Fruit fly (Drosophila melanogaster) whole organism, wandering third instar larva: ENCODE measurements around the gene Tsp68C.

Experiments
- Abd-B ChIP-seq: fragments of >200 bp; optimal IDR thresholded peaks from 2 replicates; lab custom pipeline; 2017; ENCODE audit warnings: missing biosample characterization, missing genetic modification characterization
- CG32264 ChIP-seq: fragments of 200-800 bp; sonication (Bioruptor generic); optimal IDR thresholded peaks from 2 replicates; lab custom pipeline; 2016; ENCODE audit warnings: missing biosample characterization, missing genetic modification characterization
- CG9705 ChIP-seq: fragments of 200-800 bp; sonication (Bioruptor generic); optimal IDR thresholded peaks from 2 replicates; lab custom pipeline; 2018; ENCODE audit warnings: missing biosample characterization, mild to moderate bottlenecking, missing genetic modification characterization
- CrebA ChIP-seq: fragments of 200-800 bp; sonication (Bioruptor generic); optimal IDR thresholded peaks from 2 replicates; lab custom pipeline; 2016; ENCODE audit warnings: missing biosample characterization, mild to moderate bottlenecking, missing genetic modification characterization, borderline replicate concordance
- Dif ChIP-seq: fragments of 200-275, 200-300 bp; sonication (Bioruptor generic); optimal IDR thresholded peaks from 2 replicates; lab custom pipeline; 2018; ENCODE audit warnings: missing biosample characterization, missing genetic modification characterization; ENCODE audit not compliant: partially characterized antibody
- GATAd ChIP-seq: sonication (Bioruptor generic); optimal IDR thresholded peaks from 2 replicates; lab custom pipeline; 2016; ENCODE audit warnings: missing biosample characterization, missing genetic modification characterization
- HLH106 ChIP-seq: fragments of 200-800 bp; optimal IDR thresholded peaks from 3 replicates; lab custom pipeline; 2019; ENCODE audit warnings: missing biosample characterization, mild to moderate bottlenecking, missing genetic modification characterization, moderate library complexity
- Hnf4 ChIP-seq: fragments of 200-800 bp; sonication (Bioruptor generic); optimal IDR thresholded peaks from 2 replicates; lab custom pipeline; 2016; ENCODE audit warnings: missing biosample characterization, mild to moderate bottlenecking, missing genetic modification characterization
- Hr78 ChIP-seq: fragments of >200 bp; optimal IDR thresholded peaks from 2 replicates; lab custom pipeline; 2017; ENCODE audit warnings: missing biosample characterization, missing genetic modification characterization
- Hr83 ChIP-seq: fragments of 200-300 bp; sonication (Bioruptor generic); optimal IDR thresholded peaks from 2 replicates; lab custom pipeline; 2016; ENCODE audit warnings: missing biosample characterization, mild to moderate bottlenecking, missing genetic modification characterization, moderate library complexity; ENCODE audit not compliant: poor library complexity, severe bottlenecking
- Jra ChIP-seq: sonication (Bioruptor generic); optimal IDR thresholded peaks from 2 replicates; lab custom pipeline; 2016; ENCODE audit warnings: missing biosample characterization, missing genetic modification characterization
- Mio ChIP-seq: sonication (Bioruptor generic); optimal IDR thresholded peaks from 2 replicates; lab custom pipeline; 2016; ENCODE audit warnings: missing biosample characterization, missing genetic modification characterization
- Myc ChIP-seq: fragments of >200 bp; optimal IDR thresholded peaks from 2 replicates; lab custom pipeline; 2017
- N ChIP-seq: fragments of >200 bp; optimal IDR thresholded peaks from 2 replicates; lab custom pipeline; 2018; ENCODE audit warnings: missing biosample characterization, missing external identifiers, missing genetic modification characterization
- OdsH ChIP-seq: fragments of 200-800 bp; sonication (Bioruptor generic); optimal IDR thresholded peaks from 2 replicates; lab custom pipeline; 2016; ENCODE audit warnings: missing biosample characterization, mild to moderate bottlenecking, missing genetic modification characterization
- Rel ChIP-seq, 2 experiments: fragments of 200-800 bp; sonication (Bioruptor generic) in 1 of 2; optimal IDR thresholded peaks; 2 replicates in 1 of 2; 3 replicates in 1 of 2; lab custom pipeline; 2016 to 2019; ENCODE audit warnings: mild to moderate bottlenecking in 2 of 2, missing biosample characterization in 2 of 2, missing genetic modification characterization in 2 of 2, moderate library complexity in 1 of 2
- Sp1 ChIP-seq: fragments of 200-800 bp; sonication (Bioruptor generic); optimal IDR thresholded peaks from 3 replicates; lab custom pipeline; 2019; ENCODE audit warnings: missing biosample characterization, mild to moderate bottlenecking, missing genetic modification characterization, moderate library complexity
- br ChIP-seq: fragments of 200-800 bp; sonication (Bioruptor generic); optimal IDR thresholded peaks from 2 replicates; lab custom pipeline; 2016; ENCODE audit warnings: missing biosample characterization, missing genetic modification characterization
- dl ChIP-seq, 2 experiments: fragments of 175-275, 200-275 bp in 1 of 2; fragments of 200-275 bp in 1 of 2; sonication (Bioruptor generic); optimal IDR thresholded peaks; lab custom pipeline; 2018; ENCODE audit warnings: mild to moderate bottlenecking in 2 of 2, missing biosample characterization in 2 of 2, missing genetic modification characterization in 2 of 2, moderate library complexity in 2 of 2; ENCODE audit not compliant: partially characterized antibody in 2 of 2, insufficient read depth in 1 of 2
- dmrt93B ChIP-seq: fragments of 200-800 bp; sonication (Bioruptor generic); optimal IDR thresholded peaks from 2 replicates; lab custom pipeline; 2018; ENCODE audit warnings: missing biosample characterization, mild to moderate bottlenecking, missing genetic modification characterization
- dsf ChIP-seq: sonication (Bioruptor generic); optimal IDR thresholded peaks from 2 replicates; lab custom pipeline; 2016; ENCODE audit warnings: missing biosample characterization, missing genetic modification characterization, borderline replicate concordance
- ey ChIP-seq: fragments of 200-800 bp; sonication (Bioruptor generic); optimal IDR thresholded peaks from 2 replicates; lab custom pipeline; 2016; ENCODE audit warnings: missing biosample characterization, missing genetic modification characterization
- foxo ChIP-seq, 2 experiments: fragments of 200-800 bp; sonication (Bioruptor generic); optimal IDR thresholded peaks; 2 replicates in 1 of 2; 3 replicates in 1 of 2; lab custom pipeline; 2016 to 2017; ENCODE audit warnings: missing biosample characterization in 2 of 2, missing genetic modification characterization in 2 of 2
- fru ChIP-seq: fragments of 200-800 bp; sonication (Bioruptor generic); optimal IDR thresholded peaks from 3 replicates; lab custom pipeline; 2016; ENCODE audit warnings: missing biosample characterization, mild to moderate bottlenecking, missing genetic modification characterization
- h ChIP-seq: fragments of 200-800 bp; sonication (Bioruptor generic); optimal IDR thresholded peaks from 3 replicates; lab custom pipeline; 2016; ENCODE audit warnings: missing biosample characterization, mild to moderate bottlenecking, missing genetic modification characterization
- jim ChIP-seq: fragments of 175-275, 200-325 bp; sonication (Bioruptor generic); optimal IDR thresholded peaks from 2 replicates; lab custom pipeline; 2016; ENCODE audit warnings: missing biosample characterization, mild to moderate bottlenecking, missing genetic modification characterization
- lola ChIP-seq: fragments of >200 bp; optimal IDR thresholded peaks from 2 replicates; lab custom pipeline; 2017; ENCODE audit warnings: missing biosample characterization, missing genetic modification characterization
- pan ChIP-seq: fragments of >200 bp; optimal IDR thresholded peaks from 2 replicates; lab custom pipeline; 2017
- rgr ChIP-seq: fragments of 200-800 bp; sonication (Bioruptor generic); optimal IDR thresholded peaks from 3 replicates; lab custom pipeline; 2016; ENCODE audit warnings: missing biosample characterization, mild to moderate bottlenecking, missing genetic modification characterization
- sage ChIP-seq: fragments of 200-800 bp; sonication (Bioruptor generic); optimal IDR thresholded peaks from 2 replicates; lab custom pipeline; 2016; ENCODE audit warnings: missing biosample characterization, mild to moderate bottlenecking, missing genetic modification characterization
- sv ChIP-seq: fragments of 200-800 bp; sonication (Bioruptor generic); optimal IDR thresholded peaks from 3 replicates; lab custom pipeline; 2016; ENCODE audit warnings: missing biosample characterization, missing genetic modification characterization
- usp ChIP-seq: fragments of >200 bp; optimal IDR thresholded peaks from 2 replicates; lab custom pipeline; 2017; ENCODE audit warnings: missing biosample characterization, missing genetic modification characterization
- woc ChIP-seq: sonication (Bioruptor generic); optimal IDR thresholded peaks from 2 replicates; lab custom pipeline; 2016; ENCODE audit warnings: missing biosample characterization, mild to moderate bottlenecking, missing genetic modification characterization

Gene Tsp68C

dm6 chr3L:13863365-13863775 is 19.9 kb downstream of the Tsp68C start:
- TF ChIP-seq dl (GFP tag; optimal IDR thresholded peaks at IDR 0.05; lab: Kevin White, UChicago; ENCODE audit: insufficient read depth in 1 of 2, partially characterized antibody in 2 of 2) (no peak), Jra (GFP tag; lab: Kevin White, UChicago) (no peak), N (GFP tag; lab: Kevin White, UChicago) (no peak), Mio (GFP tag; lab: Kevin White, UChicago) (no peak), Dif (GFP tag; lab: Kevin White, UChicago) (no peak), CG9705 (GFP tag; lab: Kevin White, UChicago) (no peak), Abd-B (GFP tag; lab: Kevin White, UChicago) (no peak)
- TF ChIP-seq, all 38 proteins: peak for 0

- TF ChIP-seq Rel (GFP tag; optimal IDR thresholded peaks at IDR 0.05; lab: Kevin White, UChicago) (no peak), Rel (tag; optimal IDR thresholded peaks at IDR 0.05; lab: Kevin White, UChicago) (peak; percentile 52), Myc (no peak), pan (lab: Kevin White, UChicago) (no peak)
These were observed 21.1 kb downstream of the Tsp68C start for dm6 chr3L:13864568-13864967.

- TF ChIP-seq Hr83 (GFP tag; lab: Kevin White, UChicago), result no peak
- no peak for TF ChIP-seq Abd-B (GFP tag; lab: Kevin White, UChicago)
- TF ChIP-seq ey (GFP tag; lab: Kevin White, UChicago), result no peak
- TF ChIP-seq dl (GFP tag; optimal IDR thresholded peaks at IDR 0.05; lab: Kevin White, UChicago; ENCODE audit: insufficient read depth in 1 of 2, partially characterized antibody in 2 of 2), result no peak
- no peak for TF ChIP-seq Rel (GFP tag; optimal IDR thresholded peaks at IDR 0.05; lab: Kevin White, UChicago)
- TF ChIP-seq Rel (tag; optimal IDR thresholded peaks at IDR 0.05; lab: Kevin White, UChicago), result no peak
- no peak for TF ChIP-seq Hr78 (GFP tag; lab: Kevin White, UChicago)
- no peak for TF ChIP-seq jim
- TF ChIP-seq N (GFP tag; lab: Kevin White, UChicago), result no peak
- no peak for TF ChIP-seq woc (GFP tag; lab: Kevin White, UChicago)
- TF ChIP-seq Hnf4 (GFP tag; lab: Kevin White, UChicago), result no peak
- no peak for TF ChIP-seq OdsH
- no peak for TF ChIP-seq CrebA
- no peak for TF ChIP-seq CG9705 (GFP tag; lab: Kevin White, UChicago)
- TF ChIP-seq Sp1 (GFP tag; lab: Kevin White, UChicago), result no peak
- TF ChIP-seq br, result no peak
- TF ChIP-seq dmrt93B, result no peak
- no peak for TF ChIP-seq sv (GFP tag; lab: Kevin White, UChicago)
- no peak for TF ChIP-seq pan (lab: Kevin White, UChicago)
- no peak for TF ChIP-seq GATAd (GFP tag; lab: Kevin White, UChicago)
- TF ChIP-seq dsf (GFP tag; lab: Kevin White, UChicago), result no peak
- TF ChIP-seq, all 38 proteins: peak for 0
These were observed 22.0 kb downstream of the Tsp68C start for dm6 chr3L:13865484-13865883.

dm6 chr3L:13866270-13866669 is 22.8 kb downstream of the Tsp68C start:
- TF ChIP-seq lola (GFP tag; lab: Kevin White, UChicago), result no peak
- no peak for TF ChIP-seq sage
- TF ChIP-seq dl (GFP tag; optimal IDR thresholded peaks at IDR 0.05; lab: Kevin White, UChicago; ENCODE audit: insufficient read depth in 1 of 2, partially characterized antibody in 2 of 2), result no peak
- no peak for TF ChIP-seq Hr78 (GFP tag; lab: Kevin White, UChicago)
- no peak for TF ChIP-seq foxo (GFP tag; optimal IDR thresholded peaks at IDR 0.05; lab: Kevin White, UChicago)
- no peak for TF ChIP-seq rgr (GFP tag; lab: Kevin White, UChicago)
- TF ChIP-seq dsf (GFP tag; lab: Kevin White, UChicago), result no peak
- no peak for TF ChIP-seq jim
- no peak for TF ChIP-seq woc (GFP tag; lab: Kevin White, UChicago)
- TF ChIP-seq usp (GFP tag; lab: Kevin White, UChicago), result no peak
- no peak for TF ChIP-seq Mio (GFP tag; lab: Kevin White, UChicago)
- TF ChIP-seq Hr83 (GFP tag; lab: Kevin White, UChicago), result no peak
- TF ChIP-seq HLH106 (tag; lab: Kevin White, UChicago), result no peak
- no peak for TF ChIP-seq dmrt93B

- TF ChIP-seq ey (GFP tag; lab: Kevin White, UChicago) (no peak), dl (GFP tag; optimal IDR thresholded peaks at IDR 0.05; lab: Kevin White, UChicago; ENCODE audit: insufficient read depth in 1 of 2, partially characterized antibody in 2 of 2) (no peak), HLH106 (tag; lab: Kevin White, UChicago) (no peak), h (no peak), br (no peak), OdsH (no peak), Jra (GFP tag; lab: Kevin White, UChicago) (no peak), Myc (no peak), Abd-B (GFP tag; lab: Kevin White, UChicago) (no peak), N (GFP tag; lab: Kevin White, UChicago) (no peak), sage (no peak), Sp1 (GFP tag; lab: Kevin White, UChicago) (no peak), sv (GFP tag; lab: Kevin White, UChicago) (no peak), fru (GFP tag; lab: Kevin White, UChicago) (no peak), CrebA (no peak), usp (GFP tag; lab: Kevin White, UChicago) (no peak), CG32264 (no peak), dmrt93B (no peak)
These were observed 23.3 kb downstream of the Tsp68C start, which contains the start of gene CG8745 for dm6 chr3L:13866780-13867179. Gene CG8745, minus strand, starts transcription at chr3L:13866905.
